Worm (Caenorhabditis elegans) whole organism, early embryonic: ENCODE data around the gene nrps-1.

ENCODE experiments used
- B0310.2 ChIP-seq: sonication (generic microtip); optimal IDR thresholded peaks from 2 replicates; lab custom pipeline; 2016; ENCODE audit warnings: mild to moderate bottlenecking, missing genetic modification characterization, missing compliant biosample characterization
- F13C5.2 ChIP-seq: sonication (generic microtip); optimal IDR thresholded peaks from 2 replicates; lab custom pipeline; 2017; ENCODE audit warnings: mild to moderate bottlenecking, missing genetic modification characterization, inconsistent platforms, missing compliant biosample characterization
- aly-1 ChIP-seq: sonication (generic microtip); optimal IDR thresholded peaks from 2 replicates; lab custom pipeline; 2016; ENCODE audit warnings: missing genetic modification characterization, missing compliant biosample characterization
- ama-1 ChIP-seq: fragments of 150-350 bp; optimal IDR thresholded peaks from 2 replicates; lab custom pipeline; 2014
- ceh-13 ChIP-seq: fragments of 200-800 bp; sonication (Bioruptor generic); optimal IDR thresholded peaks from 2 replicates; lab custom pipeline; 2018; ENCODE audit warnings: mild to moderate bottlenecking, missing genetic modification characterization, missing compliant biosample characterization
- ceh-36 ChIP-seq: sonication (generic microtip); optimal IDR thresholded peaks from 2 replicates; lab custom pipeline; 2016; ENCODE audit warnings: missing genetic modification characterization, inconsistent platforms, missing compliant biosample characterization
- ets-7 ChIP-seq: sonication (generic microtip); optimal IDR thresholded peaks from 2 replicates; lab custom pipeline; 2016; ENCODE audit warnings: missing genotype, missing genetic modification characterization, missing compliant biosample characterization
- flt-1 ChIP-seq: fragments of 200-800 bp; sonication (Bioruptor generic); IDR thresholded peaks from 2 replicates; pipeline ENCODE4 v1.3.6; 2022; ENCODE audit warnings: missing genetic modification characterization, missing compliant biosample characterization
- hmbx-1 ChIP-seq: sonication (generic microtip); optimal IDR thresholded peaks from 2 replicates; lab custom pipeline; 2016; ENCODE audit warnings: mild to moderate bottlenecking, missing genetic modification characterization, missing compliant biosample characterization
- hmg-4 ChIP-seq: fragments of 200-800 bp; sonication (Bioruptor generic); optimal IDR thresholded peaks from 2 replicates; lab custom pipeline; 2018; ENCODE audit warnings: mild to moderate bottlenecking, missing genetic modification characterization, missing compliant biosample characterization
- hnd-1 ChIP-seq: sonication (generic microtip); optimal IDR thresholded peaks from 2 replicates; lab custom pipeline; 2016; ENCODE audit warnings: missing genetic modification characterization, missing compliant biosample characterization
- pes-1 ChIP-seq: fragments of 200-800 bp; sonication (Bioruptor generic); IDR thresholded peaks from 2 replicates; pipeline ENCODE4 v1.3.6; 2022; ENCODE audit warnings: missing genetic modification reagents, missing genetic modification characterization, missing compliant biosample characterization
- scrt-1 ChIP-seq: fragments of 200-800 bp; sonication (Bioruptor generic); IDR thresholded peaks from 2 replicates; pipeline ENCODE4 v1.3.6; 2022; ENCODE audit warnings: missing genetic modification characterization, missing compliant biosample characterization
- sea-1 ChIP-seq: fragments of 200-800 bp; sonication (Bioruptor generic); conservative IDR thresholded peaks from 2 replicates; pipeline ENCODE4 v1.3.6; 2022; ENCODE audit warnings: missing genetic modification characterization, missing compliant biosample characterization
- tbx-11 ChIP-seq: fragments of 200-800 bp; sonication (Bioruptor generic); IDR thresholded peaks from 2 replicates; pipeline ENCODE4 v1.3.6; 2022; ENCODE audit warnings: missing genetic modification characterization, missing compliant biosample characterization
- tbx-37 ChIP-seq: fragments of 200-800 bp; sonication (Bioruptor generic); conservative IDR thresholded peaks from 2 replicates; pipeline ENCODE4 v1.3.6; 2022; ENCODE audit warnings: missing genetic modification reagents, missing genetic modification characterization, missing compliant biosample characterization
- tra-4 ChIP-seq: sonication (generic microtip); optimal IDR thresholded peaks from 2 replicates; lab custom pipeline; 2017; ENCODE audit warnings: missing genetic modification characterization, missing compliant biosample characterization

nrps-1 gene

DNA sequence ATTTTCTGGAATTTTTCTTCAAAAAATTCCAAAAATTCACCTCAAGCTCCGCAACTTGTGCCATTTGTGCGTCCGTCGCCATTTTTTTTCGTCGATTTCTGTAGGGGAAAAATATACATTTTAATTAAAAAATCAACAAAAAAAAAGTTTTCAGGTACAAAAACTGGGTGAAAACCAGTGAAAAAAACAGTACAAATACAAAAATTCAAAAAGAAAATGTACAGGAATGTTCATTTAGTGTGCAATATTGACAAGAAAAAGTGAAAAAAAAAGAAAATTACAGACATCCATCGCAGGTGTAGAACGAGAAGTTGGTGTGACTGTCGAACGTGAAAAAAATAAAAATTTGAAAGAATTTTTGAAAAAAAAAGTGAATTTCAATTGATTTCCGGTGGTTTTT, 31.7 kb upstream of the nrps-1 start, which contains the start of gene tin-10:
Gene tin-10 (minus strand): TSS at position 101 of the 400 bp plus-strand sequence.
- TF ChIP-seq ama-1 (lab: Kevin White, UChicago) (no peak), hnd-1 (no peak), hmbx-1 (tag; lab: Kevin White, UChicago) (no peak), F13C5.2 (no peak), pes-1 (no peak), tra-4 (tag; lab: Kevin White, UChicago) (no peak), tbx-11 (GFP tag; lab: Robert Waterston, UW) (no peak), aly-1 (tag; lab: Kevin White, UChicago) (no peak), B0310.2 (tag; lab: Kevin White, UChicago) (no peak), tbx-37 (GFP tag; lab: Robert Waterston, UW) (no peak), ceh-13 (GFP tag; lab: Kevin White, UChicago) (no peak), flt-1 (GFP tag; lab: Robert Waterston, UW) (no peak), ceh-36 (tag; lab: Kevin White, UChicago) (no peak), scrt-1 (no peak), hmg-4 (GFP tag; lab: Kevin White, UChicago) (no peak), sea-1 (GFP tag; lab: Robert Waterston, UW) (no peak)

- TF ChIP-seq ceh-13 (GFP tag; lab: Kevin White, UChicago): no peak
- TF ChIP-seq scrt-1: no peak
- no peak for TF ChIP-seq F13C5.2
- no peak for TF ChIP-seq hmg-4 (GFP tag; lab: Kevin White, UChicago)
- no peak for TF ChIP-seq hmbx-1 (tag; lab: Kevin White, UChicago)
- no peak for TF ChIP-seq hnd-1
- no peak for TF ChIP-seq flt-1 (GFP tag; lab: Robert Waterston, UW)
- no peak for TF ChIP-seq ama-1 (lab: Kevin White, UChicago)
- TF ChIP-seq ets-7: no peak
- no peak for TF ChIP-seq tbx-37 (GFP tag; lab: Robert Waterston, UW)
- TF ChIP-seq tbx-11 (GFP tag; lab: Robert Waterston, UW): no peak
- TF ChIP-seq pes-1: no peak
- no peak for TF ChIP-seq B0310.2 (tag; lab: Kevin White, UChicago)
- TF ChIP-seq aly-1 (tag; lab: Kevin White, UChicago): no peak
- no peak for TF ChIP-seq tra-4 (tag; lab: Kevin White, UChicago)
- no peak for TF ChIP-seq ceh-36 (tag; lab: Kevin White, UChicago)
- no peak for TF ChIP-seq sea-1 (GFP tag; lab: Robert Waterston, UW)
Observed at ce11 chrIII:11505213-11505612, 29.3 kb upstream of the nrps-1 start, which contains the start of the genes Y66D12A.21 and spe-6. TSS of gene Y66D12A.21 (minus strand) at chrIII:11505302. TSS of gene spe-6 (plus strand) at chrIII:11505488.

DNA sequence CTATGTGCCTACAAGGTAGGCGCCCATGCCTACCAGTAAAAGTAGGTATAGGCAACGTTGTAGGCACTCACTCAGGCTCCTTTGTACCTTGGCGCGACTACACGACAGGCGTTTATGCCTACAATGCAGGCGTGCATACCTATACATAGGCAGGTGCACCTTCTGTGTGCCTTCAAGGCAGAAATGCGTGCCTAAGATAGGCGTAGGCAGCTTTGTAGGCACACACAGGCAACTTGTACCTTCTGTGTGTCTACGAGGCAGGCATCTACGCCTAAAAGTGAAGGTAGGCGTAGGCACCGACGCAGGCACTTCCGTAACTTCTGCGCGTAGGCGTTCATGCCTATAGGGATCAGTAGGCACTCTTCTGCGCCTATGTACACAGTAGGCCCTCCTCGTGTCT, 28.9 kb upstream of the nrps-1 start:
- TF ChIP-seq pes-1 (no peak), tra-4 (tag; lab: Kevin White, UChicago) (no peak), B0310.2 (tag; lab: Kevin White, UChicago) (no peak), scrt-1 (0 out of 2 replicates have a peak, but pooled peaks have one; percentile 7), ceh-13 (GFP tag; lab: Kevin White, UChicago) (no peak), aly-1 (tag; lab: Kevin White, UChicago) (no peak), ets-7 (no peak), hmg-4 (GFP tag; lab: Kevin White, UChicago) (no peak)

DNA sequence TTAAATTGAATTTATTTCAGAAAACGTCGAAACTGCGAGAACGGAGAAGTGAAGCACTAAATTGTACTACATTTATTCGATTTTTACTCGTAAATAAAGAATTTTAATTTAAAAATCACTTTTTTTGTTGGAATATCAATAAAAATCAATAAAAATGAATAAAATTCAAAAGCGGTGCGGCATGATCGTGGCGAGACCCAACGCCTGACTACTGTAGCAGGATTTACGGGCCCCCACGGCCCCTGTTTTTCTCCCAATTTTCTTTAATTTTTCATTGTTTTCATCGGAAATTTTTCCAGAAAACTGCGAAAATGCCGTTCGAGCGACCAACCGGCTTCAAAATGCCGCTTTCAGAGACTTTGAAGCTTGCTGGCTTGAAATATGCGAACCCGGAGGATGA, 25.7 kb upstream of the nrps-1 start, which contains the start of gene Y66D12A.19:
Gene Y66D12A.19 (plus strand): TSS at position 266 of the 400 bp plus-strand sequence.
- TF ChIP-seq tbx-11 (GFP tag; lab: Robert Waterston, UW): no peak
- TF ChIP-seq B0310.2 (tag; lab: Kevin White, UChicago): no peak
- TF ChIP-seq pes-1: 0 out of 2 replicates have a peak, but pooled peaks have one; percentile 34

- TF ChIP-seq hmbx-1 (tag; lab: Kevin White, UChicago): no peak
- no peak for TF ChIP-seq tbx-37 (GFP tag; lab: Robert Waterston, UW)
- no peak for TF ChIP-seq ama-1 (lab: Kevin White, UChicago)
- no peak for TF ChIP-seq hnd-1
- TF ChIP-seq sea-1 (GFP tag; lab: Robert Waterston, UW): no peak
- no peak for TF ChIP-seq aly-1 (tag; lab: Kevin White, UChicago)
- TF ChIP-seq tra-4 (tag; lab: Kevin White, UChicago): no peak
- TF ChIP-seq ets-7: no peak
- no peak for TF ChIP-seq B0310.2 (tag; lab: Kevin White, UChicago)
- no peak for TF ChIP-seq scrt-1
- TF ChIP-seq hmg-4 (GFP tag; lab: Kevin White, UChicago): no peak
- TF ChIP-seq flt-1 (GFP tag; lab: Robert Waterston, UW): no peak
- TF ChIP-seq F13C5.2: no peak
- TF ChIP-seq tbx-11 (GFP tag; lab: Robert Waterston, UW): no peak
- no peak for TF ChIP-seq pes-1
- no peak for TF ChIP-seq ceh-36 (tag; lab: Kevin White, UChicago)
Observed at ce11 chrIII:11510120-11510519, 24.4 kb upstream of the nrps-1 start.

DNA sequence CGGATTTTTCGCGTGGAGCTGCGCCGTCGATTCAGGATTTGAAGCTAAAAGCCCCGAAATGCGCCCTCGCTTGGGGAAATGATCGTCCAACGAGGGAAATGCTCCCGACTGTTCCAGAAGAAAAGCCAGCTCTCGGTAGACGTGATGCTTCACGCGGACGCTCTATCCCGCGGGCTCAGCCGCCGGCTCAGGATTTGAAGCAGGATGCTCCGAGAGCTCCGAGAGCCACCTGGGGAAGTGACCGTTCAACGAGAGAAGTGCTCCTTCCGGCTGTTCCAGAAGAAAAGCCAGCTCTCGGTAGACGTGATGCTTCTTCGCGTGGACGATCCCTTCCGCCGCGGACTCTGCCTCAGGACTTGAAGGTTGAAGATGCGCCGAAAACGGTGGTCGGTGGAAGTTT, 23.6 kb upstream of the nrps-1 start:
- TF ChIP-seq hnd-1 (no peak), ama-1 (lab: Kevin White, UChicago) (no peak), aly-1 (tag; lab: Kevin White, UChicago) (no peak), B0310.2 (tag; lab: Kevin White, UChicago) (no peak), ets-7 (no peak), F13C5.2 (no peak), tbx-37 (GFP tag; lab: Robert Waterston, UW) (no peak), scrt-1 (no peak), hmbx-1 (tag; lab: Kevin White, UChicago) (no peak), flt-1 (GFP tag; lab: Robert Waterston, UW) (no peak), ceh-36 (tag; lab: Kevin White, UChicago) (no peak), tbx-11 (GFP tag; lab: Robert Waterston, UW) (no peak), pes-1 (no peak), ceh-13 (GFP tag; lab: Kevin White, UChicago) (no peak), tra-4 (tag; lab: Kevin White, UChicago) (no peak), sea-1 (GFP tag; lab: Robert Waterston, UW) (no peak), hmg-4 (GFP tag; lab: Kevin White, UChicago) (no peak)

DNA sequence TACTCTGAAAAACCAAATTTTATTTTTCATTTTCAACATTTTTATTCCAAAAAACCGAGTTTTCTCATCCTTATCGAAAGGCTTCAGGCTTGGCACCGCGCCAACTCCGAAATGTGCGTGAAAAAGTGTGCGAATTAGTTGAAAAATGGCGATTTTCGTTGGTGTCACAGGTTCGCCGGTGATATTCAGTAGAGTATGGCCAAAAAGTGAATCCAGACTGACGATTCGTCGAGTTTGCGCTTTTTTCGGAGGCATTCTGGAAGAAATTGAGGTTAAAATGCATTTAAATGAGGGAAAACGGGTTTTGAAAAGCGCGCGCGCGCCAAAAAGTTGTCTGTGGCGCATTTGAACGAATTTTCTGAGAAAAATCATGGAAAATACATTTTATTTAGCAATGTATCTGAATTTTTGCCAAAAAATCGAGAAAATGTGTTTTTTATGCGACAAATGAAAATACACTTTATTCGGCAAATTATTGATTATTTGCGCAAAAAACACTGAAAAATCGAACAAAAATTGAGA, 10.9 kb upstream of the nrps-1 start, which contains the start of the genes Y66D12A.16 and such-1:
Gene Y66D12A.16 (plus strand): TSS at position 51 of the 522 bp plus-strand sequence.
Gene such-1 (minus strand): TSS at position 256 of the 522 bp plus-strand sequence.
- no peak for TF ChIP-seq ceh-13 (GFP tag; lab: Kevin White, UChicago)
- no peak for TF ChIP-seq scrt-1
- TF ChIP-seq B0310.2 (tag; lab: Kevin White, UChicago): no peak
- TF ChIP-seq tra-4 (tag; lab: Kevin White, UChicago): no peak
- TF ChIP-seq ama-1 (lab: Kevin White, UChicago): no peak
- no peak for TF ChIP-seq F13C5.2
- TF ChIP-seq flt-1 (GFP tag; lab: Robert Waterston, UW): no peak
- no peak for TF ChIP-seq ceh-36 (tag; lab: Kevin White, UChicago)
- TF ChIP-seq tbx-11 (GFP tag; lab: Robert Waterston, UW): no peak
- no peak for TF ChIP-seq tbx-37 (GFP tag; lab: Robert Waterston, UW)
- TF ChIP-seq aly-1 (tag; lab: Kevin White, UChicago): no peak
- TF ChIP-seq ets-7: no peak
